Worm (Caenorhabditis elegans) whole organism, young adult: Measurements from ENCODE around the gene nhr-268.

Experiments used
- B0019.2 ChIP-seq: fragments of 200-800 bp; sonication (Bioruptor generic); conservative IDR thresholded peaks from 2 replicates; pipeline ENCODE4 v1.3.6; 2022; ENCODE audit warnings: missing genetic modification reagents, missing genetic modification characterization, missing compliant biosample characterization
- B0336.3 ChIP-seq: fragments of 200-800 bp; sonication (Bioruptor generic); IDR thresholded peaks from 2 replicates; pipeline ENCODE4 v1.3.6; 2022; ENCODE audit warnings: missing genetic modification characterization, missing compliant biosample characterization
- F10E7.11 ChIP-seq: sonication (generic microtip); optimal IDR thresholded peaks from 2 replicates; lab custom pipeline; 2017; ENCODE audit warnings: mild to moderate bottlenecking, missing genetic modification characterization, moderate library complexity, missing compliant biosample characterization
- F22D6.2 ChIP-seq: sonication (generic microtip); optimal IDR thresholded peaks from 2 replicates; lab custom pipeline; 2016; ENCODE audit warnings: mild to moderate bottlenecking, missing genetic modification characterization, missing compliant biosample characterization
- F49E8.2 ChIP-seq: sonication (generic microtip); optimal IDR thresholded peaks from 3 replicates; lab custom pipeline; 2017; ENCODE audit warnings: missing genetic modification characterization, mild to moderate bottlenecking, missing compliant biosample characterization, antibody characterized with exemption, moderate library complexity; ENCODE audit not compliant: insufficient read depth
- T26A5.8 ChIP-seq: sonication (generic microtip); optimal IDR thresholded peaks from 2 replicates; lab custom pipeline; 2016; ENCODE audit warnings: missing genetic modification characterization, missing compliant biosample characterization
- Y56A3A.18 ChIP-seq: fragments of 200-800 bp; sonication (Bioruptor generic); IDR thresholded peaks from 2 replicates; pipeline ENCODE4 v1.3.6; 2022; ENCODE audit warnings: missing genetic modification reagents, missing genetic modification characterization, missing compliant biosample characterization
- Y79H2A.3 ChIP-seq: fragments of 200-800 bp; sonication (Bioruptor generic); conservative IDR thresholded peaks from 2 replicates; pipeline ENCODE4 v1.3.6; 2022; ENCODE audit warnings: missing genetic modification reagents, missing genetic modification characterization, missing compliant biosample characterization
- akir-1 ChIP-seq: fragments of 200-800 bp; sonication (Bioruptor generic); optimal IDR thresholded peaks from 2 replicates; lab custom pipeline; 2018; ENCODE audit warnings: mild to moderate bottlenecking, missing genetic modification characterization, moderate library complexity, missing compliant biosample characterization
- ama-1 ChIP-seq, 3 experiments: fragments of 150-350 bp in 1 of 3; sonication (generic microtip) in 2 of 3; optimal IDR thresholded peaks; 2 replicates each; lab custom pipeline; 2014 to 2018; ENCODE audit warnings: missing biosample characterization in 2 of 3, missing genetic modification characterization in 2 of 3, missing genetic modification reagents in 2 of 3
- athp-1 ChIP-seq: sonication (generic microtip); optimal IDR thresholded peaks from 2 replicates; lab custom pipeline; 2017; ENCODE audit warnings: mild to moderate bottlenecking, missing genetic modification characterization, missing compliant biosample characterization
- bed-1 ChIP-seq: fragments of 200-800 bp; sonication (Bioruptor generic); IDR thresholded peaks from 2 replicates; pipeline ENCODE4 v1.3.6; 2022; ENCODE audit warnings: missing genetic modification reagents, missing genetic modification characterization, missing compliant biosample characterization
- ceh-100 ChIP-seq: fragments of 200-800 bp; sonication (Bioruptor generic); IDR thresholded peaks from 2 replicates; pipeline ENCODE4 v1.3.6; 2022; ENCODE audit warnings: missing genetic modification reagents, missing genetic modification characterization, missing compliant biosample characterization
- ceh-27 ChIP-seq: fragments of 200-800 bp; sonication (Bioruptor generic); optimal IDR thresholded peaks from 2 replicates; lab custom pipeline; 2018; ENCODE audit warnings: mild to moderate bottlenecking, missing genetic modification characterization, moderate library complexity, missing compliant biosample characterization
- chd-7 ChIP-seq: sonication (generic microtip); optimal IDR thresholded peaks from 2 replicates; lab custom pipeline; 2016; ENCODE audit warnings: mild to moderate bottlenecking, missing genetic modification characterization, moderate library complexity, missing compliant biosample characterization
- dox-1 ChIP-seq: fragments of 200-800 bp; sonication (Bioruptor generic); IDR thresholded peaks from 2 replicates; pipeline ENCODE4 v1.3.6; 2022; ENCODE audit warnings: missing genetic modification reagents, missing genetic modification characterization, missing compliant biosample characterization
- efl-1 ChIP-seq: fragments of 150-350 bp; optimal IDR thresholded peaks from 2 replicates; lab custom pipeline; 2014; ENCODE audit warnings: missing biosample characterization, missing genetic modification reagents, missing genetic modification characterization
- egl-18 ChIP-seq: fragments of 200-800 bp; sonication (Bioruptor generic); IDR thresholded peaks from 2 replicates; pipeline ENCODE4 v1.3.6; 2022; ENCODE audit warnings: missing genetic modification reagents, missing genetic modification characterization, missing compliant biosample characterization
- ekl-4 ChIP-seq: fragments of 200-800 bp; sonication (Bioruptor generic); IDR thresholded peaks from 2 replicates; pipeline ENCODE4 v1.3.6; 2022; ENCODE audit warnings: missing genetic modification reagents, missing genetic modification characterization, missing compliant biosample characterization
- ets-4 ChIP-seq: fragments of 200-800 bp; sonication (Bioruptor generic); optimal IDR thresholded peaks from 2 replicates; lab custom pipeline; 2018; ENCODE audit warnings: mild to moderate bottlenecking, missing genetic modification characterization, missing compliant biosample characterization
- lin-35 ChIP-seq, 3 experiments: fragments of 150-350 bp in 2 of 3; sonication (generic microtip) in 1 of 3; optimal IDR thresholded peaks; 2 replicates each; lab custom pipeline; 2014 to 2018; ENCODE audit warnings: missing biosample characterization in 3 of 3, missing genetic modification characterization in 3 of 3, missing genetic modification reagents in 3 of 3
- madf-10 ChIP-seq: sonication (generic microtip); optimal IDR thresholded peaks from 2 replicates; lab custom pipeline; 2016; ENCODE audit warnings: mild to moderate bottlenecking, missing genetic modification characterization, missing compliant biosample characterization
- madf-3 ChIP-seq: fragments of 200-800 bp; sonication (Bioruptor generic); IDR thresholded peaks from 2 replicates; pipeline ENCODE4 v1.3.6; 2022; ENCODE audit warnings: missing genetic modification reagents, missing genetic modification characterization, missing compliant biosample characterization
- madf-6 ChIP-seq: fragments of 200-800 bp; sonication (Bioruptor generic); IDR thresholded peaks from 2 replicates; pipeline ENCODE4 v1.3.6; 2022; ENCODE audit warnings: missing genetic modification reagents, missing genetic modification characterization, missing compliant biosample characterization
- madf-8 ChIP-seq: fragments of 200-800 bp; sonication (Bioruptor generic); conservative IDR thresholded peaks from 2 replicates; pipeline ENCODE4 v1.3.6; 2022; ENCODE audit warnings: missing genetic modification reagents, missing genetic modification characterization, missing compliant biosample characterization
- mxl-1 ChIP-seq: sonication (generic microtip); optimal IDR thresholded peaks from 2 replicates; lab custom pipeline; 2016; ENCODE audit warnings: missing genetic modification characterization, missing compliant biosample characterization
- nfya-1 ChIP-seq: sonication (generic microtip); optimal IDR thresholded peaks from 2 replicates; lab custom pipeline; 2017; ENCODE audit warnings: antibody characterized with exemption, missing compliant biosample characterization, missing genetic modification characterization, borderline replicate concordance; ENCODE audit not compliant: insufficient read depth
- nfyb-1 ChIP-seq: fragments of 200-800 bp; sonication (Bioruptor generic); IDR thresholded peaks from 2 replicates; pipeline ENCODE4 v1.3.6; 2022; ENCODE audit warnings: missing genetic modification reagents, missing genetic modification characterization, missing compliant biosample characterization
- nhr-179 ChIP-seq: sonication (generic microtip); optimal IDR thresholded peaks from 2 replicates; lab custom pipeline; 2016; ENCODE audit warnings: mild to moderate bottlenecking, missing genetic modification characterization, missing compliant biosample characterization
- nhr-27 ChIP-seq: fragments of 200-800 bp; sonication (Bioruptor generic); optimal IDR thresholded peaks from 2 replicates; lab custom pipeline; 2018; ENCODE audit warnings: mild to moderate bottlenecking, missing genetic modification characterization, moderate library complexity, missing compliant biosample characterization
- nhr-90 ChIP-seq: sonication (generic microtip); optimal IDR thresholded peaks from 2 replicates; lab custom pipeline; 2016; ENCODE audit warnings: missing genotype, mild to moderate bottlenecking, missing genetic modification characterization, missing compliant biosample characterization
- pbrm-1 ChIP-seq: fragments of 200-800 bp; sonication (Bioruptor generic); IDR thresholded peaks from 2 replicates; pipeline ENCODE4 v1.3.6; 2022; ENCODE audit warnings: missing genetic modification reagents, missing genetic modification characterization, missing compliant biosample characterization
- sea-2 ChIP-seq: fragments of 200-800 bp; sonication (Bioruptor generic); IDR thresholded peaks from 2 replicates; pipeline ENCODE4 v1.3.6; 2022; ENCODE audit warnings: missing genetic modification characterization, missing compliant biosample characterization
- snpc-1.1 ChIP-seq: sonication (generic microtip); optimal IDR thresholded peaks from 2 replicates; lab custom pipeline; 2017; ENCODE audit warnings: missing genetic modification characterization, mild to moderate bottlenecking, missing compliant biosample characterization, antibody characterized with exemption, moderate library complexity, missing genotype, missing genetic modification reagents; ENCODE audit not compliant: insufficient read depth
- somi-1 ChIP-seq: fragments of 200-800 bp; sonication (Bioruptor generic); optimal IDR thresholded peaks from 2 replicates; lab custom pipeline; 2018; ENCODE audit warnings: mild to moderate bottlenecking, missing genetic modification characterization, missing compliant biosample characterization
- tbp1 ChIP-seq: fragments of 200-800 bp; sonication (Bioruptor generic); optimal IDR thresholded peaks from 2 replicates; lab custom pipeline; 2018; ENCODE audit warnings: mild to moderate bottlenecking, missing genetic modification characterization, missing compliant biosample characterization
- tbx-9 ChIP-seq: sonication (generic microtip); optimal IDR thresholded peaks from 2 replicates; lab custom pipeline; 2016; ENCODE audit warnings: borderline replicate concordance, missing genetic modification characterization, inconsistent platforms, missing compliant biosample characterization
- unc-130 ChIP-seq: sonication (generic microtip); optimal IDR thresholded peaks from 2 replicates; lab custom pipeline; 2016; ENCODE audit warnings: missing genetic modification reagents, missing genetic modification characterization, missing compliant biosample characterization
- zfh-2 ChIP-seq: fragments of 200-800 bp; sonication (Bioruptor generic); conservative IDR thresholded peaks from 2 replicates; pipeline ENCODE4 v1.3.6; 2022; ENCODE audit warnings: missing genetic modification reagents, missing genetic modification characterization, missing compliant biosample characterization
- ztf-26 ChIP-seq: sonication (generic microtip); optimal IDR thresholded peaks from 2 replicates; lab custom pipeline; 2017; ENCODE audit warnings: missing genetic modification characterization, missing compliant biosample characterization
- ztf-28 ChIP-seq: fragments of 200-800 bp; sonication (Bioruptor generic); IDR thresholded peaks from 2 replicates; pipeline ENCODE4 v1.3.6; 2022; ENCODE audit warnings: missing genetic modification reagents, missing genetic modification characterization, missing compliant biosample characterization

The nhr-268 gene

ce11 chrV:15699799-15700198 lies 9.7 kb downstream of the nhr-268 start, which contains the start of gene nhr-199:
nhr-199 (minus strand) TSS chrV:15699899.
- no peak for TF ChIP-seq tbp1 (GFP tag; lab: Kevin White, UChicago)
- no peak for TF ChIP-seq madf-3 (GFP tag; lab: Robert Waterston, UW)
- TF ChIP-seq nhr-90: no peak
- no peak for TF ChIP-seq B0336.3 (GFP tag; lab: Robert Waterston, UW)
- no peak for TF ChIP-seq ama-1 (optimal IDR thresholded peaks at IDR 0.05; lab: Kevin White, UChicago)
- TF ChIP-seq ama-1 (GFP tag; optimal IDR thresholded peaks at IDR 0.05; lab: Kevin White, UChicago): no peak
- no peak for TF ChIP-seq akir-1 (GFP tag; lab: Kevin White, UChicago)
- TF ChIP-seq bed-1 (GFP tag; lab: Robert Waterston, UW): no peak
- TF ChIP-seq athp-1: no peak
- TF ChIP-seq egl-18 (GFP tag; lab: Robert Waterston, UW): no peak
- TF ChIP-seq B0019.2: no peak
- no peak for TF ChIP-seq madf-10 (tag; lab: Kevin White, UChicago)
- TF ChIP-seq madf-6 (GFP tag; lab: Robert Waterston, UW): no peak
- no peak for TF ChIP-seq F49E8.2 (tag; lab: Kevin White, UChicago)
- TF ChIP-seq Y56A3A.18 (GFP tag; lab: Robert Waterston, UW): no peak
- TF ChIP-seq mxl-1 (tag; lab: Kevin White, UChicago): no peak
- no peak for TF ChIP-seq Y79H2A.3 (GFP tag; lab: Robert Waterston, UW)
- no peak for TF ChIP-seq unc-130
- TF ChIP-seq ceh-27 (GFP tag; lab: Kevin White, UChicago): no peak
- TF ChIP-seq, all 124 proteins: peak for 0

ce11 chrV:15702263-15702662 lies 12.2 kb downstream of the nhr-268 start, which contains the start of gene nhr-53:
nhr-53 (minus strand) TSS chrV:15702363.
- no peak for TF ChIP-seq ztf-28 (GFP tag; lab: Robert Waterston, UW)
- no peak for TF ChIP-seq pbrm-1 (GFP tag; lab: Robert Waterston, UW)
- no peak for TF ChIP-seq ets-4
- no peak for TF ChIP-seq ceh-100 (GFP tag; lab: Robert Waterston, UW)
- TF ChIP-seq mxl-1 (tag; lab: Kevin White, UChicago): no peak
- TF ChIP-seq T26A5.8 (tag; lab: Kevin White, UChicago): no peak
- TF ChIP-seq nhr-27 (tag; lab: Kevin White, UChicago): no peak
- no peak for TF ChIP-seq sea-2 (GFP tag; lab: Robert Waterston, UW)
- no peak for TF ChIP-seq zfh-2 (GFP tag; lab: Robert Waterston, UW)
- TF ChIP-seq F10E7.11: no peak
- no peak for TF ChIP-seq madf-8
- no peak for TF ChIP-seq dox-1 (GFP tag; lab: Robert Waterston, UW)
- TF ChIP-seq chd-7 (tag; lab: Kevin White, UChicago): no peak
- no peak for TF ChIP-seq ztf-26 (tag; lab: Kevin White, UChicago)

ce11 chrV:15704745-15705144 lies 14.7 kb downstream of the nhr-268 start, which contains the start of gene twk-34:
twk-34 (plus strand) TSS chrV:15704960.
- TF ChIP-seq lin-35 (GFP tag; optimal IDR thresholded peaks at IDR 0.05; lab: Kevin White, UChicago): no peak
- TF ChIP-seq efl-1: no peak
- no peak for TF ChIP-seq dox-1 (GFP tag; lab: Robert Waterston, UW)
- TF ChIP-seq F22D6.2 (tag; lab: Kevin White, UChicago): no peak
- TF ChIP-seq egl-18 (GFP tag; lab: Robert Waterston, UW): no peak
- no peak for TF ChIP-seq ekl-4 (GFP tag; lab: Robert Waterston, UW)
- no peak for TF ChIP-seq snpc-1.1
- TF ChIP-seq tbx-9: no peak
- TF ChIP-seq nfya-1 (tag; lab: Kevin White, UChicago): no peak
- TF ChIP-seq somi-1 (GFP tag; lab: Kevin White, UChicago): no peak
- TF ChIP-seq nhr-179 (tag; lab: Kevin White, UChicago): no peak
- TF ChIP-seq nfyb-1 (GFP tag; lab: Robert Waterston, UW): no peak
